1 fruit fly cellular context compared by ENCODE assay signal in the genomic region with DNA sequence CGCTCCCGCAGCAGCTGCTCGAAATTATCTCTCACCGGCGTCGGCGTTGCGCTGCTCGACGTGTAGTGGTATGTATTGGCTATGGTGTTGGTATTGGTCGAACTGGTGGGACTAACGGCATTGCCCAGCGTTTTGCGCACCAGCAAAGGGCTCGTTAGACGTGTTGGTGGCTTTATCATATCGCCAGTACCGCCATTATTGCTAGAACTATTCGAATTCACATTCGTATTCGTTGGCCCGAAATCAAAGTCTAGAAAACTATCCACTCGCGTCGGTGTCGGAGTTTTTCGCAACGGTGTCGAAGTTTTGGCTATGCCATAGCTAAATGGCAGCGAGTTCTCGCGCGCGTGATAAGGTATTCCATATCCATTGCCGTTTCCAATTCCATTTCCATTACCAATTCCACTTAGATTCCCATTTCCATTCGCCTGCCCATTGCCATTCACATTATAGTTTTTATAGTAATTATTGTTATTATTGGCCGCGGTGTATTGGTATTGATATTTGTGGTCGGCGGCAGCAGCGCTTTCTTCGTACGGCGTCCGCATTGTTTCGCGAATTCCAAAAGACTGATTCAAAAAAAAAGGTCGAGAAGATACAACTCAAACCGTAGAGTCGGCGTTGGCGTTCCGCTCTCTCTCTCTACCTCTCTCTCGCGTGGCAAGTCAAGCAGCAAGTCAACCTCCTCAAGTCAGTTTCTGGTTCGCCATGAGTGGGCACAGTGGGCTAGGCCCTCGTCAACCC.
TF ChIP-seq lines count a peak whose summit lies in the region.

by (minus strand) TSS at position 575 of the 744 bp plus-strand sequence.

TF ChIP-seq in whole organism, embryonic, 481 proteins besides CTCF, POLR2A, EP300 and RAD21 (continued from another document):
- peak; percentile 38; the same call in 1 of the 2 replicates for TF ChIP-seq Adf1 (GFP tag; IDR thresholded peaks at IDR 0.05; lab: Robert Waterston, UW)
- peak; percentile 52 for TF ChIP-seq sug (tag; optimal IDR thresholded peaks at IDR 0.05; lab: Kevin White, UChicago)
- TF ChIP-seq exex (tag; optimal IDR thresholded peaks at IDR 0.05; lab: Kevin White, UChicago): peak; percentile 76
- peak; percentile 19 for TF ChIP-seq pfk (GFP tag; optimal IDR thresholded peaks at IDR 0.05; lab: Kevin White, UChicago)
- no peak for TF ChIP-seq CG10979 (tag; optimal IDR thresholded peaks at IDR 0.05; lab: Kevin White, UChicago)
- TF ChIP-seq chinmo (GFP tag; IDR thresholded peaks at IDR 0.05; lab: Robert Waterston, UW; ENCODE audit: partially characterized antibody): peak; percentile 83; the same call in 3 of the 4 replicates
- peak; percentile 49; the same call in 1 of the 3 replicates for TF ChIP-seq zen2 (GFP tag; IDR thresholded peaks at IDR 0.05; lab: Robert Waterston, UW; ENCODE audit: partially characterized antibody)
- peak; percentile 83 for TF ChIP-seq sd (tag; optimal IDR thresholded peaks at IDR 0.05; lab: Kevin White, UChicago)
- no peak for TF ChIP-seq Blimp-1 (GFP tag; optimal IDR thresholded peaks at IDR 0.05; lab: Kevin White, UChicago)
- TF ChIP-seq chm (GFP tag; IDR thresholded peaks at IDR 0.05; lab: Robert Waterston, UW): peak; percentile 14; the same call in 1 of the 2 replicates
- TF ChIP-seq mirr (GFP tag; optimal IDR thresholded peaks at IDR 0.05; lab: Kevin White, UChicago): peak; percentile 16
- TF ChIP-seq cg (GFP tag; optimal IDR thresholded peaks at IDR 0.05; lab: Kevin White, UChicago): peak; percentile 47
